Worm (Caenorhabditis elegans): ENCODE data around the gene pno-1.

The pno-1 gene

ce11 chrII:9773892-9774581 is 31.4 kb upstream of the pno-1 start, which contains the start of gene ZK1321.4:
TSS of gene ZK1321.4 (minus strand) at chrII:9773942.
- TF ChIP-seq aly-2 (tag; optimal IDR thresholded peaks at IDR 0.05) (no peak), nfya-1 (tag; optimal IDR thresholded peaks at IDR 0.05; ENCODE audit: insufficient read depth) (peak; percentile 22)

ce11 chrII:9769797-9770520 is 27.3 kb upstream of the pno-1 start, which contains the start of gene aqp-10:
TSS of gene aqp-10 (minus strand) at chrII:9769847.
- TF ChIP-seq ceh-28 (tag; optimal IDR thresholded peaks at IDR 0.05) (peak; percentile 20), nhr-25 (tag; optimal IDR thresholded peaks at IDR 0.05) (no peak), nhr-23 (tag; optimal IDR thresholded peaks at IDR 0.05) (peak; percentile 12), fkh-10 (GFP tag; optimal IDR thresholded peaks at IDR 0.05) (no peak), nhr-12 (tag; optimal IDR thresholded peaks at IDR 0.05) (no peak), nfya-1 (tag; optimal IDR thresholded peaks at IDR 0.05; ENCODE audit: insufficient read depth) (peak; percentile 86), daf-12 (tag; optimal IDR thresholded peaks at IDR 0.05) (no peak), fos-1 (tag; optimal IDR thresholded peaks at IDR 0.05) (no peak), nhr-76 (tag; optimal IDR thresholded peaks at IDR 0.05) (no peak), eor-1 (tag; optimal IDR thresholded peaks at IDR 0.05) (no peak), aly-2 (tag; optimal IDR thresholded peaks at IDR 0.05) (no peak), mdl-1 (tag; optimal IDR thresholded peaks at IDR 0.05) (no peak), fkh-2 (tag; optimal IDR thresholded peaks at IDR 0.05) (no peak), ZK546.5 (tag; optimal IDR thresholded peaks at IDR 0.05) (no peak), nhr-43 (tag; optimal IDR thresholded peaks at IDR 0.05; ENCODE audit: poor library complexity, severe bottlenecking) (peak; percentile 30), ztf-11 (tag; optimal IDR thresholded peaks at IDR 0.05) (no peak), R02D3.7 (tag; optimal IDR thresholded peaks at IDR 0.05) (peak; percentile 13), egl-27 (tag; optimal IDR thresholded peaks at IDR 0.05) (no peak), unc-62 (GFP tag; optimal IDR thresholded peaks at IDR 0.05) (no peak), jun-1 (tag; optimal IDR thresholded peaks at IDR 0.05) (no peak), pha-4 (tag; optimal IDR thresholded peaks at IDR 0.05) (peak; percentile 66), elt-2 (tag; optimal IDR thresholded peaks at IDR 0.05) (peak; percentile 76), lin-15B (tag; optimal IDR thresholded peaks at IDR 0.05) (no peak), snpc-4 (tag; optimal IDR thresholded peaks at IDR 0.05) (peak; percentile 36), nhr-77 (tag; optimal IDR thresholded peaks at IDR 0.05) (no peak), elt-3 (tag; optimal IDR thresholded peaks at IDR 0.05) (no peak), pqm-1 (tag; optimal IDR thresholded peaks at IDR 0.05) (peak; percentile 78), elt-1 (tag; optimal IDR thresholded peaks at IDR 0.05) (no peak), nhr-11 (tag; optimal IDR thresholded peaks at IDR 0.05) (no peak), ceh-82 (tag; optimal IDR thresholded peaks at IDR 0.05) (no peak), nhr-237 (tag; optimal IDR thresholded peaks at IDR 0.05) (no peak), hmg-11 (tag; optimal IDR thresholded peaks at IDR 0.05) (peak; percentile 73), mml-1 (tag; optimal IDR thresholded peaks at IDR 0.05) (no peak), egl-5 (tag; optimal IDR thresholded peaks at IDR 0.05) (no peak), ceh-9 (tag; optimal IDR thresholded peaks at IDR 0.05) (no peak), sea-2 (GFP tag; optimal IDR thresholded peaks at IDR 0.05) (no peak), skn-1 (tag; optimal IDR thresholded peaks at IDR 0.05) (no peak), lin-39 (tag; optimal IDR thresholded peaks at IDR 0.05) (no peak), ztf-4 (tag; optimal IDR thresholded peaks at IDR 0.05) (no peak), zag-1 (tag; optimal IDR thresholded peaks at IDR 0.05) (no peak), ama-1 (optimal IDR thresholded peaks at IDR 0.05) (no peak), lsy-12 (tag; optimal IDR thresholded peaks at IDR 0.05) (no peak), ceh-16 (tag; optimal IDR thresholded peaks at IDR 0.05) (no peak), nhr-67 (tag; optimal IDR thresholded peaks at IDR 0.05) (no peak), tbx-2 (tag; optimal IDR thresholded peaks at IDR 0.05) (no peak), nhr-28 (tag; optimal IDR thresholded peaks at IDR 0.05) (no peak), unc-39 (tag; optimal IDR thresholded peaks at IDR 0.05) (no peak)

Measured in whole organism, L3 larva.